Fruit fly (Drosophila melanogaster) whole organism, prepupa: ENCODE measurements around the gene CG7607.
A peak's percentile ranks its signal among the peaks of the same experiment; 100 is the strongest.

Source experiments
- CG10631 ChIP-seq: fragments of 200-800 bp; sonication (Bioruptor generic); optimal IDR thresholded peaks from 2 replicates; lab custom pipeline; 2016; ENCODE audit warnings: missing biosample characterization, missing genetic modification characterization
- CG10669 ChIP-seq: fragments of 200-800 bp; sonication (Bioruptor generic); optimal IDR thresholded peaks from 3 replicates; lab custom pipeline; 2018; ENCODE audit warnings: missing biosample characterization, mild to moderate bottlenecking, missing genetic modification characterization, moderate library complexity
- CG11294 ChIP-seq: fragments of 200-800 bp; sonication (Bioruptor generic); IDR thresholded peaks from 2 replicates; pipeline ENCODE4 v1.3.6; 2022; ENCODE audit warnings: missing biosample characterization, missing genetic modification characterization
- CG11762 ChIP-seq: fragments of 200-800 bp; sonication (Bioruptor generic); optimal IDR thresholded peaks from 3 replicates; lab custom pipeline; 2016; ENCODE audit warnings: missing biosample characterization, missing genetic modification characterization; ENCODE audit not compliant: insufficient read depth
- CG15336 ChIP-seq: fragments of 200-800 bp; sonication (Bioruptor generic); IDR thresholded peaks from 2 replicates; pipeline ENCODE4 v1.3.6; 2022; ENCODE audit warnings: missing biosample characterization, missing genetic modification characterization
- CG1621 ChIP-seq: fragments of 200-800 bp; sonication (Bioruptor generic); optimal IDR thresholded peaks from 3 replicates; lab custom pipeline; 2018; ENCODE audit warnings: missing biosample characterization, mild to moderate bottlenecking, missing genetic modification characterization
- CG16779 ChIP-seq: fragments of 200-800 bp; sonication (Bioruptor generic); optimal IDR thresholded peaks from 3 replicates; lab custom pipeline; 2017; ENCODE audit warnings: missing biosample characterization, mild to moderate bottlenecking, missing genetic modification characterization
- CG3032 ChIP-seq: fragments of 200-800 bp; optimal IDR thresholded peaks from 2 replicates; lab custom pipeline; 2019; ENCODE audit warnings: missing biosample characterization, mild to moderate bottlenecking, missing genetic modification characterization, moderate library complexity
- CG31627 ChIP-seq: fragments of 200-800 bp; sonication (Bioruptor generic); optimal IDR thresholded peaks from 3 replicates; lab custom pipeline; 2016; ENCODE audit warnings: missing biosample characterization, missing genetic modification characterization
- CG32006 ChIP-seq: fragments of 200-800 bp; sonication (Bioruptor generic); optimal IDR thresholded peaks from 3 replicates; lab custom pipeline; 2017; ENCODE audit warnings: missing biosample characterization, mild to moderate bottlenecking, missing genetic modification characterization
- CG34406 ChIP-seq: fragments of 200-800 bp; sonication (Bioruptor generic); optimal IDR thresholded peaks from 3 replicates; lab custom pipeline; 2016; ENCODE audit warnings: missing biosample characterization, missing genetic modification characterization
- CG3919 ChIP-seq: fragments of 200-800 bp; sonication (Bioruptor generic); optimal IDR thresholded peaks from 3 replicates; lab custom pipeline; 2016; ENCODE audit warnings: missing biosample characterization, missing genetic modification characterization
- CG4318 ChIP-seq: fragments of 200-800 bp; sonication (Bioruptor generic); optimal IDR thresholded peaks from 3 replicates; lab custom pipeline; 2017; ENCODE audit warnings: missing biosample characterization, mild to moderate bottlenecking, missing genetic modification characterization
- CG6276 ChIP-seq: fragments of 200-800 bp; sonication (Bioruptor generic); optimal IDR thresholded peaks from 2 replicates; lab custom pipeline; 2017; ENCODE audit warnings: missing biosample characterization, mild to moderate bottlenecking, missing genetic modification characterization
- CG6792 ChIP-seq: fragments of 200-800 bp; sonication (Bioruptor generic); optimal IDR thresholded peaks from 3 replicates; lab custom pipeline; 2016; ENCODE audit warnings: missing biosample characterization, missing genetic modification characterization
- CG6808 ChIP-seq: fragments of 200-800 bp; sonication (Bioruptor generic); optimal IDR thresholded peaks from 3 replicates; lab custom pipeline; 2017; ENCODE audit warnings: missing biosample characterization, missing genetic modification characterization, mild to moderate bottlenecking, moderate library complexity, missing genetic modification reagents
- CG6854 ChIP-seq: fragments of 200-800 bp; sonication (Bioruptor generic); optimal IDR thresholded peaks from 2 replicates; lab custom pipeline; 2017; ENCODE audit warnings: missing biosample characterization, mild to moderate bottlenecking, missing genetic modification characterization
- CG7368 ChIP-seq: fragments of 200-800 bp; sonication (Bioruptor generic); optimal IDR thresholded peaks from 3 replicates; lab custom pipeline; 2016; ENCODE audit warnings: missing biosample characterization, missing genetic modification characterization
- CG8119 ChIP-seq: fragments of 200-800 bp; sonication (Bioruptor generic); IDR thresholded peaks from 3 replicates; pipeline ENCODE4 v1.3.6; 2022; ENCODE audit warnings: missing biosample characterization, missing genetic modification characterization
- CG8319 ChIP-seq: fragments of 200-800 bp; sonication (Bioruptor generic); optimal IDR thresholded peaks from 3 replicates; lab custom pipeline; 2016; ENCODE audit warnings: missing biosample characterization, missing genetic modification characterization
- CG8632 ChIP-seq: fragments of 200-800 bp; sonication (Bioruptor generic); optimal IDR thresholded peaks from 3 replicates; lab custom pipeline; 2016; ENCODE audit warnings: missing biosample characterization, missing genetic modification characterization
- CG9139 ChIP-seq: fragments of 200-800 bp; sonication (Bioruptor generic); optimal IDR thresholded peaks from 3 replicates; lab custom pipeline; 2017; ENCODE audit warnings: missing biosample characterization, mild to moderate bottlenecking, missing genetic modification characterization
- Eip75B ChIP-seq: fragments of 200-800 bp; sonication (Bioruptor generic); optimal IDR thresholded peaks from 3 replicates; lab custom pipeline; 2016; ENCODE audit warnings: missing biosample characterization, missing genetic modification characterization
- Eip78C ChIP-seq: fragments of 200-800 bp; sonication (Bioruptor generic); peaks from one replicate; lab custom pipeline; 2016; ENCODE audit warnings: missing biosample characterization, missing genetic modification characterization
- Eip93F ChIP-seq: fragments of 200-800 bp; sonication (Bioruptor generic); optimal IDR thresholded peaks from 2 replicates; lab custom pipeline; 2016; ENCODE audit warnings: missing biosample characterization, mild to moderate bottlenecking, missing genetic modification characterization
- Ets21C ChIP-seq: fragments of 200-800 bp; sonication (Bioruptor generic); optimal IDR thresholded peaks from 3 replicates; lab custom pipeline; 2016; ENCODE audit warnings: missing biosample characterization, missing genetic modification characterization
- Ets96B ChIP-seq: fragments of 200-800 bp; optimal IDR thresholded peaks from 2 replicates; lab custom pipeline; 2019; ENCODE audit warnings: missing biosample characterization, mild to moderate bottlenecking, missing genetic modification characterization, moderate library complexity
- OdsH ChIP-seq: fragments of 200-800 bp; sonication (Bioruptor generic); optimal IDR thresholded peaks from 3 replicates; lab custom pipeline; 2016; ENCODE audit warnings: missing biosample characterization, missing genetic modification characterization
- Smox ChIP-seq: fragments of 200-800 bp; sonication (Bioruptor generic); optimal IDR thresholded peaks from 3 replicates; lab custom pipeline; 2016; ENCODE audit warnings: missing biosample characterization, missing genetic modification characterization
- Sox14 ChIP-seq: fragments of 200-800 bp; sonication (Bioruptor generic); optimal IDR thresholded peaks from 3 replicates; lab custom pipeline; 2016; ENCODE audit warnings: missing biosample characterization, missing genetic modification characterization
- Sox15 ChIP-seq: fragments of 200-800 bp; sonication (Bioruptor generic); optimal IDR thresholded peaks from 3 replicates; lab custom pipeline; 2016; ENCODE audit warnings: missing biosample characterization, missing genetic modification characterization
- acj6 ChIP-seq: fragments of 200-800 bp; sonication (Bioruptor generic); optimal IDR thresholded peaks from 3 replicates; lab custom pipeline; 2016; ENCODE audit warnings: missing biosample characterization, missing genetic modification characterization
- cyc ChIP-seq: fragments of 200-800 bp; sonication (Bioruptor generic); optimal IDR thresholded peaks from 3 replicates; lab custom pipeline; 2016; ENCODE audit warnings: missing biosample characterization, missing genetic modification characterization
- dac ChIP-seq: fragments of 200-800 bp; sonication (Bioruptor generic); optimal IDR thresholded peaks from 2 replicates; lab custom pipeline; 2017; ENCODE audit warnings: missing biosample characterization, mild to moderate bottlenecking, missing genetic modification characterization
- dsx ChIP-seq: fragments of 200-800 bp; optimal IDR thresholded peaks from 3 replicates; lab custom pipeline; 2019; ENCODE audit warnings: missing biosample characterization, mild to moderate bottlenecking, missing genetic modification characterization, moderate library complexity; ENCODE audit not compliant: poor library complexity, severe bottlenecking
- eg ChIP-seq: fragments of 200-800 bp; sonication (Bioruptor generic); IDR thresholded peaks from 3 replicates; pipeline ENCODE4 v1.3.6; 2022; ENCODE audit warnings: missing biosample characterization, missing genetic modification characterization
- esn ChIP-seq: fragments of 200-800 bp; sonication (Bioruptor generic); optimal IDR thresholded peaks from 2 replicates; lab custom pipeline; 2016; ENCODE audit warnings: missing biosample characterization, mild to moderate bottlenecking, missing genetic modification characterization, moderate library complexity
- fd59A ChIP-seq: fragments of 200-800 bp; sonication (Bioruptor generic); optimal IDR thresholded peaks from 2 replicates; lab custom pipeline; 2017; ENCODE audit warnings: missing biosample characterization, mild to moderate bottlenecking, missing genetic modification characterization, missing genetic modification reagents
- fd85E ChIP-seq: fragments of 200-800 bp; sonication (Bioruptor generic); optimal IDR thresholded peaks from 3 replicates; lab custom pipeline; 2016; ENCODE audit warnings: missing biosample characterization, missing genetic modification characterization
- lz ChIP-seq: fragments of 200-800 bp; sonication (Bioruptor generic); optimal IDR thresholded peaks from 3 replicates; lab custom pipeline; 2016; ENCODE audit warnings: missing biosample characterization, missing genetic modification characterization
- net ChIP-seq: fragments of 200-800 bp; sonication (Bioruptor generic); optimal IDR thresholded peaks from 3 replicates; lab custom pipeline; 2016; ENCODE audit warnings: missing biosample characterization, missing genetic modification characterization
- pdm3 ChIP-seq: fragments of 200-800 bp; sonication (Bioruptor generic); optimal IDR thresholded peaks from 3 replicates; lab custom pipeline; 2016; ENCODE audit warnings: missing biosample characterization, missing genetic modification characterization
- spab ChIP-seq: fragments of 200-800 bp; sonication (Bioruptor generic); optimal IDR thresholded peaks from 2 replicates; lab custom pipeline; 2017; ENCODE audit warnings: missing biosample characterization, mild to moderate bottlenecking, missing genetic modification characterization, missing genetic modification reagents
- ss ChIP-seq, 2 experiments: fragments of 200-800 bp; sonication (Bioruptor generic); optimal IDR thresholded peaks; 2 replicates in 1 of 2; 3 replicates in 1 of 2; lab custom pipeline; 2017 to 2018; ENCODE audit warnings: mild to moderate bottlenecking in 2 of 2, missing biosample characterization in 2 of 2, missing genetic modification characterization in 2 of 2, moderate library complexity in 1 of 2
- svp ChIP-seq: fragments of 200-800 bp; sonication (Bioruptor generic); peaks from one replicate; lab custom pipeline; 2016; ENCODE audit warnings: missing biosample characterization, missing genetic modification characterization
- topi ChIP-seq: fragments of 200-800 bp; sonication (Bioruptor generic); optimal IDR thresholded peaks from 3 replicates; lab custom pipeline; 2016; ENCODE audit warnings: missing biosample characterization, missing genetic modification characterization
- vri ChIP-seq: fragments of 200-800 bp; sonication (Bioruptor generic); optimal IDR thresholded peaks from 3 replicates; lab custom pipeline; 2016; ENCODE audit warnings: missing biosample characterization, mild to moderate bottlenecking, missing genetic modification characterization

The CG7607 gene

DNA sequence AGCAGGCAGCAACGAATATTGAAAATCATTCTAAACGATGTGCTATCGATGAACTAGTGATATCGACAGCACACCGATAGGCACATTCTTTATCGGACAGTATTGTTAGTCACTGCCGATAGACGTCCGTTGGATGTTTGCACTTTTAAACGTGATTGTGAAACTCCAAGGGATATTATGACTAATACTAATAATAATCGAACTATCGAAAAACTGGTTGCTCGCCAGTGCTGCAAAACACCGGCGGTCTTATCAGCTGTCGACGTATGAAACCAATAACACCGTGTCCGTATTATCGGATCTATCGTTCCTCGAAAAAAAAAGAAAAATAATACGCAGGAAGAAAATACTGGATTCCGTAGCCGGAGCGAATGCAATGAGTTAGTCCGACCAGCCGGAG is 11.1 kb downstream of the CG7607 start, which contains the start of the genes Ube3a and CG7600 (continued):
- no peak for TF ChIP-seq CG16779
- no peak for TF ChIP-seq CG10669 (GFP tag; lab: Kevin White, UChicago)
- TF ChIP-seq spab, result no peak
- TF ChIP-seq CG32006, result peak; percentile 15
- TF ChIP-seq CG1621 (tag; lab: Kevin White, UChicago), result peak; percentile 97
- no peak for TF ChIP-seq CG8319 (GFP tag; lab: Kevin White, UChicago)
- peak; percentile 61 for TF ChIP-seq CG6854 (GFP tag; lab: Kevin White, UChicago)
- TF ChIP-seq esn (GFP tag; lab: Kevin White, UChicago), result peak; percentile 59
- peak; percentile 22 for TF ChIP-seq dsx
- TF ChIP-seq CG6808 (GFP tag; lab: Kevin White, UChicago), result no peak
- 0 out of 3 replicates have a peak, but pooled peaks have one; percentile 21 for TF ChIP-seq eg (GFP tag; lab: Robert Waterston, UW)
- TF ChIP-seq cyc (GFP tag; lab: Kevin White, UChicago), result peak; percentile 8
- peak; percentile 11 for TF ChIP-seq acj6 (GFP tag; lab: Kevin White, UChicago)
- peak; percentile 31 for TF ChIP-seq CG3032
- no peak for TF ChIP-seq Ets21C
- TF ChIP-seq, all 60 proteins: peak for 22

DNA sequence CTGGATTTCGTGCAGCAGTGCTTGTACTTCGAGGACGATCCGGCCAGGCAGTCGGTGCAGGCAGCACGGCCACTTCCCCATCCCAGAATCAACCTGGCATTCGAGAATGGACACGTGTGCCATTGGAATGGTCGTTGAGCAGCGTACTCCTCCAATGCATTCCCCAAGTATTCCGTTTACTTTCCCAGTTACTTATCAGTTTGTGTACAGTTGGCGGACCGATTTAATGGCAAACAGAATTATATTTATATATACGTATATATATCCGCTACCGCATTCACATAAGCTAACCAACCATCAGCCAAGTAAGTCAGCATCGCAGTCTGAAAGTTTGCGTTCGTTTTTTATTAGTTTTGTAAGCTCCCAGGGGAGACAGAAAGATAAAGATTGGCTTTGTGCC is 14.2 kb downstream of the CG7607 start:
- no peak for TF ChIP-seq spab
- no peak for TF ChIP-seq topi (GFP tag; lab: Kevin White, UChicago)
- no peak for TF ChIP-seq CG6792
- no peak for TF ChIP-seq CG8319 (GFP tag; lab: Kevin White, UChicago)
- no peak for TF ChIP-seq CG6276 (GFP tag; lab: Kevin White, UChicago)
- TF ChIP-seq fd59A, result no peak
- no peak for TF ChIP-seq CG11294 (GFP tag; lab: Robert Waterston, UW)
- TF ChIP-seq Eip75B, result no peak
- no peak for TF ChIP-seq CG32006
- TF ChIP-seq CG31627 (GFP tag; lab: Kevin White, UChicago), result no peak
- TF ChIP-seq pdm3, result no peak
- no peak for TF ChIP-seq OdsH (GFP tag; lab: Kevin White, UChicago)
- no peak for TF ChIP-seq cyc (GFP tag; lab: Kevin White, UChicago)
- peak; percentile 27 to 63 for TF ChIP-seq ss (GFP tag; optimal IDR thresholded peaks at IDR 0.05; lab: Kevin White, UChicago)
- no peak for TF ChIP-seq Ets21C
- TF ChIP-seq CG3919 (GFP tag; lab: Kevin White, UChicago), result no peak
- no peak for TF ChIP-seq CG3032
- no peak for TF ChIP-seq CG10631 (GFP tag; lab: Kevin White, UChicago)
- TF ChIP-seq CG1621 (tag; lab: Kevin White, UChicago), result peak; percentile 4
- TF ChIP-seq Eip93F, result no peak
- TF ChIP-seq CG15336 (GFP tag; lab: Robert Waterston, UW), result no peak
- TF ChIP-seq svp (GFP tag; lab: Kevin White, UChicago), result no peak
- TF ChIP-seq CG6808 (GFP tag; lab: Kevin White, UChicago), result peak; percentile 38
- TF ChIP-seq vri (GFP tag; lab: Kevin White, UChicago), result no peak
- TF ChIP-seq lz (GFP tag; lab: Kevin White, UChicago), result no peak
- TF ChIP-seq CG6854 (GFP tag; lab: Kevin White, UChicago), result peak; percentile 13
- TF ChIP-seq CG8632 (GFP tag; lab: Kevin White, UChicago), result no peak
- TF ChIP-seq Sox14 (GFP tag; lab: Kevin White, UChicago), result no peak
- TF ChIP-seq Sox15 (GFP tag; lab: Kevin White, UChicago), result no peak
- no peak for TF ChIP-seq fd85E (GFP tag; lab: Kevin White, UChicago)
- TF ChIP-seq CG8119, result no peak
- no peak for TF ChIP-seq dac (GFP tag; lab: Kevin White, UChicago)
- no peak for TF ChIP-seq net (GFP tag; lab: Kevin White, UChicago)
- TF ChIP-seq CG16779, result no peak
- TF ChIP-seq CG11762, result no peak
- no peak for TF ChIP-seq CG7368 (GFP tag; lab: Kevin White, UChicago)
- TF ChIP-seq Eip78C (GFP tag; lab: Kevin White, UChicago), result peak; percentile 67
- TF ChIP-seq CG34406 (GFP tag; lab: Kevin White, UChicago), result no peak
- TF ChIP-seq Smox (GFP tag; lab: Kevin White, UChicago), result no peak
- TF ChIP-seq Ets96B (tag; lab: Kevin White, UChicago), result no peak
- TF ChIP-seq CG9139 (GFP tag; lab: Kevin White, UChicago), result peak; percentile 21
- no peak for TF ChIP-seq CG4318 (GFP tag; lab: Kevin White, UChicago)
